Worm (Caenorhabditis elegans): Measurements from ENCODE around the gene ncam-1.

DNA sequence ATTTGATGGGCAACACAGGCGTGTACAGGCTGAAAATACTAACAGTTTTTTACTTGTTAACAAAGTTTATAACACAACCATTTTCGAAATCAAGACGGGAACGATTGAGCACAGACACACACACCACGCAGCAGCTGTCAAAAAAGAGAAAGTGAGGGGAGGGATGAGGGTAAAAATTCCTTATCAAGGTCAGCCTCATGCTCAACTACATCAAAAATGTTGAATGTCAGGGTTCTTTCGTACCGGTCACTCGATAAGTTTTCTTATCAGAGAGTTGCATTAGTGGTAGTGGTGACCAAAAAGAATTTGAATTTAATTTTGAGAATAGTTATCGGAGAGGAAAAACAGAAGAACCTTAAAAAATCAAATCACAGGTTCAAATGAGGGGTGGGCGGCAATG, 21.1 kb upstream of the ncam-1 start, which contains the start of gene T19D7.6:
- TF ChIP-seq lsy-2 (tag; optimal IDR thresholded peaks at IDR 0.05) (no peak), blmp-1 (tag; optimal IDR thresholded peaks at IDR 0.05) (no peak), unc-39 (tag; optimal IDR thresholded peaks at IDR 0.05) (no peak), mep-1 (tag; optimal IDR thresholded peaks at IDR 0.05) (no peak), nhr-12 (tag; optimal IDR thresholded peaks at IDR 0.05) (no peak)
